Worm (Caenorhabditis elegans): Measurements from ENCODE around the gene faah-4.
"Not testable (repeated sequence)": the region's sequence is repeated elsewhere in the genome, so short reads cannot be mapped to it uniquely, and the experiment has no call there.

DNA sequence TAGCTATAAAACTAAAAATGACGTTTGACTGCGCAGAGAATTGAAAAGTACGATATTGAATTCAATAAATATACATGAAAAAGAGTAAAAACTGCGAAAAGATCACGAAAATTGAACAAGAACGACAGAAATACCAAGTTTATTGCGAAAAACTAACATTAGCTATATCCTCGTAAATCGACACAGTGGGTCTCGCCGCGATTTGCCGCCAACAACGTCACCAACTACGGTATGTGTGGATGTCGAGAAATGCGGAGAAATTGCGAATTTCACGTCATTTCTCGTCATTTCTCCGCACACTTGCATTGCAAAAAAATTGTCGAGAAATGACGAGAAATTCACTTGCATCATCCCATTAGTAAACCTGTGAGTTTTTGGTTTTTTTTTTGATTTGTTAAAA, 30.3 kb upstream of the faah-4 start:
- not testable (repeated sequence) for TF ChIP-seq snpc-4 (GFP tag; optimal IDR thresholded peaks at IDR 0.05); snpc-4 (tag; optimal IDR thresholded peaks at IDR 0.05); F23B12.7 (tag; optimal IDR thresholded peaks at IDR 0.05; ENCODE audit: insufficient read depth)

All from whole organism, young adult.